Worm (Caenorhabditis elegans): ENCODE results near the gene eef-1A.1.

DNA sequence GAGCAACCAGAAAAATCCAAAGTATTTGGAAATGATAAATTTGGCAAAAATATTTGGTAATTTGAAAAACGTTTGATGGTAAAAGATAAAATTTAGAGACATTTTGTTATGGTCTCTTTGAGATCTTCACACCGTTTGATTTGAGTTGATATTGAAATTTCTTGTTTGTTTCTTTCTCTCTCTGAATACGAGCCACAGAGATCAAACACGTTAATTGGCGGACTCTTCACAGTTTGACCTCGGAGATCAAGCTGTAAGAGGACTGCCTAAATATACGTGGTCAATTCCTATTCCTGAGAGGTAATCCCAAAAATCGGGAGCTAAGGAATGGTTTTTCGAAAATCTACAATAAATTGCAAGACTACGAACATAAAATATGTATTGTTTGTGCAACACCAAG is 2.9 kb downstream of the eef-1A.1 start:
- no peak for TF ChIP-seq ZK546.5 (tag; optimal IDR thresholded peaks at IDR 0.05)
- no peak for TF ChIP-seq nhr-6 (tag; optimal IDR thresholded peaks at IDR 0.05)
- no peak for TF ChIP-seq nhr-11 (tag; optimal IDR thresholded peaks at IDR 0.05)
- TF ChIP-seq mbf-1 (tag; optimal IDR thresholded peaks at IDR 0.05), result no peak
- TF ChIP-seq lin-11 (tag; optimal IDR thresholded peaks at IDR 0.05), result no peak
